Worm (Caenorhabditis elegans): Measurements from ENCODE around the gene T05A8.2.
"Not testable (repeated sequence)": the region's sequence is repeated elsewhere in the genome, so short reads cannot be mapped to it uniquely, and the experiment has no call there.

Gene T05A8.2

DNA sequence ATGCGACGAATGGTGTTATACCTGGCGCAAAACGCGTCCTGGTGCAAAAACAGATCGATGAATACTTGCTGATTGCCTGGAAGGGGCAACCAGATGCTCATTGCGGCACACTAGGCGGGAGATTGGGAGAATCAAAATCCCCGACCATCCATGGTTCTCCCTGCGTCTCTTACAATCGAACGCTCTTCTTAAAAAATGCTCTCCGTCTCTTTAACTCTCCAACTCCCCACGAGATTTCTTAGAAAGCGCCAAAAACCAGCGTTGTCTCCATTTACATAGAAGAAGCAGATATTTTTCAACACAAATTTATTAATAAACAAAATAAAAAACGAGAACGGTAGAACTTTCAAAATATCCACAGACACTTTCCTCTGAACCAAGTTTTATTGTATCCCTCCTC, 29.7 kb downstream of the T05A8.2 start, which contains the start of gene F34D6.1:
Gene F34D6.1 (minus strand): TSS at position 101 of the 400 bp plus-strand sequence.
- TF ChIP-seq irx-1 (tag; optimal IDR thresholded peaks at IDR 0.05) (no peak), ceh-90 (tag; optimal IDR thresholded peaks at IDR 0.05) (no peak), lin-35 (GFP tag; optimal IDR thresholded peaks at IDR 0.05) (no peak), unc-86 (tag; optimal IDR thresholded peaks at IDR 0.05) (no peak), swsn-7 (tag; optimal IDR thresholded peaks at IDR 0.05) (no peak), nhr-28 (tag; optimal IDR thresholded peaks at IDR 0.05) (no peak)

DNA sequence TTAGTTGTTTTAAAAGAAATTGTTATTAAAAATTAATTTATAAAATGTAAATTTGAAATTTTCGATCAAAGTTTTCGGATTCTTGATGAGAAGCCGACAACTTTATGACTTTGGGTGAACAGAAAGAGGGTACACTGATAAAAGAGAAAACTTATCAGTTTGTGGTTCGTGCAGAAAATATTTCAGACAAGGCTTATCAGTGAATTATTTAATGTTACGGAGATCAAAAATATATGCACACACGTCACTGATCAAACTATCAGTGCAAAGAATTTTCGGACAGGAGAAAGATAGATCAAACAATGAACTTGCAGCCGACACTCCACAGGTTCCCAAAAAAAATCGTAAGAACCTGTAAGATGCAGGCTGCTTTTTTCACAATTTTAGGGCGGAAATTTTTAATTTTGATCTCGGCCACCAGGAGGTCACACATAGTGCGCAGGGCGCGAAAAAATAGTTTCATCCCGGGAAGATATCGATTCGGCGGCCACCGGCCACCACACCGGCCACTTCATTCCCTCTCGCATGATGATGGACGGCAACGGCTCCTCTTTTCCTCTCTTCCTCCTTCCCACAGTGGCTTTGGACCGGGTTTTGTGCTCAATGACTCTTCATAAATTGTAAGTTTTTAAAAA, 33.2 kb downstream of the T05A8.2 start, which contains the start of gene F22E5.17:
Gene F22E5.17 (plus strand): TSS at position 508 of the 635 bp plus-strand sequence.
- TF ChIP-seq ceh-88 (GFP tag; IDR thresholded peaks at IDR 0.05): no peak
- no peak for TF ChIP-seq ztf-4 (tag; optimal IDR thresholded peaks at IDR 0.05)
- TF ChIP-seq lin-35 (GFP tag; optimal IDR thresholded peaks at IDR 0.05): peak in 1 of 2 experiments; percentile 10
- peak; percentile 93 for TF ChIP-seq elt-2 (tag; optimal IDR thresholded peaks at IDR 0.05)
- TF ChIP-seq tlp-1 (tag; optimal IDR thresholded peaks at IDR 0.05): peak; percentile 76
- TF ChIP-seq pqm-1 (tag; optimal IDR thresholded peaks at IDR 0.05): peak; percentile 69
- no peak for TF ChIP-seq lin-13 (GFP tag; optimal IDR thresholded peaks at IDR 0.05)
- TF ChIP-seq C04F5.9 (tag; optimal IDR thresholded peaks at IDR 0.05): no peak
- no peak for TF ChIP-seq nhr-19 (GFP tag; conservative IDR thresholded peaks at IDR 0.05)
- no peak for TF ChIP-seq nhr-71 (tag; optimal IDR thresholded peaks at IDR 0.05)
- TF ChIP-seq lin-39 (tag; optimal IDR thresholded peaks at IDR 0.05): no peak
- no peak for TF ChIP-seq snu-23 (GFP tag; optimal IDR thresholded peaks at IDR 0.05)
- no peak for TF ChIP-seq swsn-7 (tag; optimal IDR thresholded peaks at IDR 0.05)

DNA sequence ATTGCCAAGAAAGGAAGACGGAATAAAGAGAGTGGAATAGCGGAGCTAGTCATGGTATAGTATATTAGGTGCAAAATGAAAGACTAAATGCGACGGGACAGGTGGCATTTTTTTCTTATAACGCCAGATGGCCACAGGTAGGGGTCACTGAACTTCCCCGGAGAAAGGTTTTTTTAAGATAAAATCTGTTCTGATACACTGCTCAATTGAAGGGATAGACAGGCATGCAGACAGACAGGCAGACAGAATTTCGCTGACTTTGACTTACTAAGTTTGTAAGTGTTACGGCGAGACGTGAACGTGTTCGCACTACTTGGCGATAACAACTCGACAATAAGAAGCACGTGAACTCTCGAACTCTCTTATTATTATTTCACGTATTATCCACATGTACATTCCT, 37.3 kb downstream of the T05A8.2 start, which contains the start of the genes F22E5.20 and F22E5.1:
Gene F22E5.20 (minus strand): TSS at position 101 of the 400 bp plus-strand sequence.
Gene F22E5.1 (plus strand): TSS at position 242 of the 400 bp plus-strand sequence.
- not testable (repeated sequence) for TF ChIP-seq tlp-1 (tag; optimal IDR thresholded peaks at IDR 0.05); zip-4 (GFP tag; optimal IDR thresholded peaks at IDR 0.05); ztf-11 (tag; optimal IDR thresholded peaks at IDR 0.05)

DNA sequence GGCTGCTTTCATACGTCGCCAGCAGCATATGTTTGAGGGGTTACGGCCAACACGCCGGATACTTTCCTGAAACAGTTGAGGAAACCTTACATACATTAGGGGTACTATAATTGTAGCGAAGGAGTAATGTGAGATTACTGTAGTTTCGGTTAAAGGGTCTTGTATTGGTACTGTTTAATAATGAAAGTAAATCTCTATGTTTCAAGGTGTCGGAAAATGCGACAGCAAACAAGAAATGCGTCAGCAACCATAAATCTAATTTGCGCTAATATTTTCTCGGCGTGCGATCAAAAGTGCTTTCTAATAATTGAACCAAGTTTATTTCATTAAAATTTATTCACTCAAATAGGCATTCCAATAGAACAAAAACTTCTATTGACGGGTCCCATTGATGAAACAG, 38.5 kb downstream of the T05A8.2 start, which contains the start of gene sri-57:
Gene sri-57 (minus strand): TSS at position 101 of the 400 bp plus-strand sequence.
- TF ChIP-seq aly-2 (tag; optimal IDR thresholded peaks at IDR 0.05); dpl-1 (GFP tag; optimal IDR thresholded peaks at IDR 0.05); mab-9 (GFP tag; IDR thresholded peaks at IDR 0.05): not testable (repeated sequence)

DNA sequence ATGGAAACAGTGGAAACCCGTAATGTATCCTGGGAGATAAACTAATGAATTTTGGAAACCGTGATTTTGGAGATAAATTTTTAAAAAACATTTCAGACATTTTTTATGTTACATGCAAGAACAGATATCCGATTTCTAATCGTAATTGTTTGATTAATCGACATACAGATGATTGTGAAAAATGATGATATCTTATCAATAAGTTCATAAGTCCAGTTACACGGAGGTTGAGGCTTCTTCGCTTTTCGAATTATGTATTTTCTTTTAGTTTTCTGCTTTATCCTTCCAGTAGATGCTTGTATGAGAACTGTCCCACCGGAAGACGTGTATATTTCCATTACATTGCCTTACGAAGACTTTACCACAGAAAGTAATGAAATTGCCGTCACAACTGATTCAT, 45.2 kb downstream of the T05A8.2 start, which contains the start of gene F22E5.22:
Gene F22E5.22 (plus strand): TSS at position 301 of the 400 bp plus-strand sequence.
- TF ChIP-seq sptf-1 (tag; optimal IDR thresholded peaks at IDR 0.05): no peak
- TF ChIP-seq F16B12.6 (tag; optimal IDR thresholded peaks at IDR 0.05): no peak
- TF ChIP-seq efl-1 (optimal IDR thresholded peaks at IDR 0.05): no peak
- no peak for TF ChIP-seq efl-1 (GFP tag; optimal IDR thresholded peaks at IDR 0.05 in 1 of 2)
- no peak for TF ChIP-seq unc-86 (tag; optimal IDR thresholded peaks at IDR 0.05)
- TF ChIP-seq vab-15 (tag; optimal IDR thresholded peaks at IDR 0.05): no peak
- no peak for TF ChIP-seq pax-3 (tag; optimal IDR thresholded peaks at IDR 0.05)
- no peak for TF ChIP-seq rnt-1 (tag; optimal IDR thresholded peaks at IDR 0.05)
- no peak for TF ChIP-seq dsc-1 (tag; optimal IDR thresholded peaks at IDR 0.05)
- TF ChIP-seq mab-9 (GFP tag; IDR thresholded peaks at IDR 0.05): no peak

DNA sequence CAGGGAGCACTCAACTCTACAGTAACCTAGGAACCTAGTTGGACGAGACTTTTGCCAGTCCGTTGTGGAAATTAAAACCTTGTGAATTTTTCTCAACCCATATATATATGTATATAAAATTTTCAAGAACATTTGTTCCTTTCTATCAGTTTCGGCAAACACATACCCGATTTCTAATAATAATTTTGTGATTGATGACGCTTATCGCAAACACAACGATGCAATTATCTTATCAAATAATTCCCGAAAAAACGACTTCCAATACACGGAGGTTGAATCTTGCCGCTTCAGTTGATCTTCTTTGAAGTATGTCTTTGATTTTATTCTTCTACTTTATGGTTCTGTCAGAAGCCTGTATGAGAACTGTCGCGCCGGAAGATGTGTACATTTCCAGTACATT, 45.7 kb downstream of the T05A8.2 start, which contains the start of gene F22E5.2:
Gene F22E5.2 (plus strand): TSS at position 301 of the 400 bp plus-strand sequence.
- TF ChIP-seq snpc-4, aly-2, F16B12.6 (tag; optimal IDR thresholded peaks at IDR 0.05): not testable (repeated sequence)

All from whole organism, L1 larva.